Fruit fly (Drosophila melanogaster) whole organism, embryonic: ENCODE results near the gene CG8312.
A peak's percentile ranks its signal among the peaks of the same experiment; 100 is the strongest.

Experiments
- CG10462 ChIP-seq: fragments of 200-800 bp; sonication (Bioruptor generic); optimal IDR thresholded peaks from 2 replicates; lab custom pipeline; 2016; ENCODE audit warnings: missing biosample characterization, missing genetic modification characterization
- CG10565 ChIP-seq: fragments of 200-800 bp; sonication (Bioruptor generic); optimal IDR thresholded peaks from 3 replicates; lab custom pipeline; 2016; ENCODE audit warnings: missing biosample characterization, mild to moderate bottlenecking, missing genetic modification characterization
- CG10979 ChIP-seq: fragments of 200-800 bp; sonication (Bioruptor generic); optimal IDR thresholded peaks from 2 replicates; lab custom pipeline; 2018; ENCODE audit warnings: missing biosample characterization, mild to moderate bottlenecking, missing genetic modification characterization, moderate library complexity
- CG11093 ChIP-seq: fragments of 200-800 bp; sonication (Bioruptor generic); IDR thresholded peaks from 3 replicates; pipeline ENCODE4 v1.3.6; 2022; ENCODE audit warnings: missing biosample characterization, missing genetic modification characterization
- CG12104 ChIP-seq: fragments of 200-800 bp; sonication (Bioruptor generic); optimal IDR thresholded peaks from 3 replicates; lab custom pipeline; 2016; ENCODE audit warnings: missing biosample characterization, missing genetic modification characterization
- CG12744 ChIP-seq: fragments of 200-800 bp; sonication (Bioruptor generic); optimal IDR thresholded peaks from 2 replicates; lab custom pipeline; 2016; ENCODE audit warnings: missing biosample characterization, missing genetic modification characterization
- CG13296 ChIP-seq: fragments of 200-800 bp; sonication (Bioruptor generic); optimal IDR thresholded peaks from 3 replicates; lab custom pipeline; 2018; ENCODE audit warnings: missing biosample characterization, mild to moderate bottlenecking, missing genetic modification characterization
- CG16779 ChIP-seq: fragments of 200-800 bp; sonication (Bioruptor generic); IDR thresholded peaks from 2 replicates; pipeline ENCODE4 v1.3.6; 2022; ENCODE audit warnings: missing biosample characterization, missing genetic modification characterization
- CG17186 ChIP-seq: fragments of 200-800 bp; sonication (Bioruptor generic); optimal IDR thresholded peaks from 3 replicates; lab custom pipeline; 2017; ENCODE audit warnings: missing biosample characterization, missing genetic modification reagents, missing genetic modification characterization
- CG17912 ChIP-seq: fragments of 200-800 bp; sonication (Bioruptor generic); optimal IDR thresholded peaks from 2 replicates; lab custom pipeline; 2018; ENCODE audit warnings: missing biosample characterization, mild to moderate bottlenecking, missing genetic modification characterization
- CG18262 ChIP-seq: fragments of 200-800 bp; optimal IDR thresholded peaks from 3 replicates; lab custom pipeline; 2019; ENCODE audit warnings: missing biosample characterization, mild to moderate bottlenecking, missing genetic modification characterization, moderate library complexity
- CG1832 ChIP-seq: fragments of 200-800 bp; sonication (Bioruptor generic); optimal IDR thresholded peaks from 2 replicates; lab custom pipeline; 2017; ENCODE audit warnings: missing biosample characterization, mild to moderate bottlenecking, missing genetic modification characterization, inconsistent platforms
- CG18764 ChIP-seq: fragments of 200-800 bp; sonication (Bioruptor generic); optimal IDR thresholded peaks from 3 replicates; lab custom pipeline; 2016; ENCODE audit warnings: missing biosample characterization, missing genetic modification characterization
- CG2129 ChIP-seq: fragments of 200-800 bp; sonication (Bioruptor generic); IDR thresholded peaks from 2 replicates; pipeline ENCODE4 v1.3.6; 2022; ENCODE audit warnings: missing biosample characterization, missing genetic modification characterization; ENCODE audit not compliant: partially characterized antibody
- CG31365 ChIP-seq: fragments of 200-800 bp; sonication (Bioruptor generic); optimal IDR thresholded peaks from 2 replicates; lab custom pipeline; 2018; ENCODE audit warnings: missing biosample characterization, mild to moderate bottlenecking, missing genetic modification characterization
- CG31388 ChIP-seq: fragments of 200-800 bp; sonication (Bioruptor generic); optimal IDR thresholded peaks from 2 replicates; lab custom pipeline; 2016; ENCODE audit warnings: missing biosample characterization, missing genetic modification characterization
- CG32772 ChIP-seq: fragments of 200-800 bp; sonication (Bioruptor generic); IDR thresholded peaks from 2 replicates; pipeline ENCODE4 v1.3.6; 2022; ENCODE audit warnings: missing biosample characterization, missing genetic modification characterization
- CG3281 ChIP-seq: fragments of 200-800 bp; sonication (Bioruptor generic); optimal IDR thresholded peaks from 3 replicates; lab custom pipeline; 2017; ENCODE audit warnings: missing biosample characterization, mild to moderate bottlenecking, missing genetic modification characterization
- CG33557 ChIP-seq: fragments of 200-800 bp; sonication (Bioruptor generic); optimal IDR thresholded peaks from 2 replicates; lab custom pipeline; 2019; ENCODE audit warnings: missing biosample characterization, mild to moderate bottlenecking, missing genetic modification characterization, moderate library complexity
- CG6689 ChIP-seq: fragments of 200-800 bp; sonication (Bioruptor generic); IDR thresholded peaks from 2 replicates; pipeline ENCODE4 v1.3.6; 2022; ENCODE audit warnings: missing biosample characterization, missing genetic modification characterization
- CG7786 ChIP-seq: fragments of 200-800 bp; sonication (Bioruptor generic); optimal IDR thresholded peaks from 2 replicates; lab custom pipeline; 2016; ENCODE audit warnings: missing biosample characterization, missing genetic modification characterization
- Chrac-16 ChIP-seq: fragments of 200-800 bp; sonication (Bioruptor generic); optimal IDR thresholded peaks from 3 replicates; lab custom pipeline; 2016; ENCODE audit warnings: missing biosample characterization, missing genetic modification characterization
- Dip2 ChIP-seq: fragments of 200-800 bp; sonication (Bioruptor generic); IDR thresholded peaks from 2 replicates; pipeline ENCODE4 v1.3.6; 2022; ENCODE audit warnings: missing biosample characterization, missing genetic modification characterization
- Drgx ChIP-seq: fragments of 200-800 bp; sonication (Bioruptor generic); IDR thresholded peaks from 2 replicates; pipeline ENCODE4 v1.3.6; 2022; ENCODE audit warnings: missing biosample characterization, missing genetic modification characterization
- E2f1 ChIP-seq: fragments of 200-800 bp; sonication (Bioruptor generic); IDR thresholded peaks from 2 replicates; pipeline ENCODE4 v1.3.6; 2022; ENCODE audit warnings: missing biosample characterization, missing genetic modification characterization
- Ets65A ChIP-seq: fragments of 200-800 bp; sonication (Bioruptor generic); peaks from one replicate; lab custom pipeline; 2016; ENCODE audit warnings: missing biosample characterization, missing genetic modification characterization
- Hey ChIP-seq: fragments of 200-800 bp; sonication (Bioruptor generic); optimal IDR thresholded peaks from 3 replicates; lab custom pipeline; 2018; ENCODE audit warnings: missing biosample characterization, mild to moderate bottlenecking, missing genetic modification characterization
- Lim3 ChIP-seq: fragments of 200-800 bp; sonication (Bioruptor generic); IDR thresholded peaks from 2 replicates; pipeline ENCODE4 v1.3.6; 2022; ENCODE audit warnings: missing biosample characterization, missing genetic modification characterization
- Mrtf ChIP-seq: fragments of 200-800 bp; sonication (Bioruptor generic); IDR thresholded peaks from 3 replicates; pipeline ENCODE4 v1.3.6; 2022; ENCODE audit warnings: missing biosample characterization, missing genetic modification characterization
- Neu2 ChIP-seq: fragments of 200-800 bp; sonication (Bioruptor generic); optimal IDR thresholded peaks from 3 replicates; lab custom pipeline; 2016; ENCODE audit warnings: missing biosample characterization, missing genetic modification characterization, borderline replicate concordance
- NfI ChIP-seq: fragments of 200-800 bp; sonication (Bioruptor generic); optimal IDR thresholded peaks from 3 replicates; lab custom pipeline; 2018; ENCODE audit warnings: missing biosample characterization, mild to moderate bottlenecking, missing genetic modification characterization, moderate library complexity
- PHDP ChIP-seq: fragments of 200-800 bp; sonication (Bioruptor generic); optimal IDR thresholded peaks from 3 replicates; lab custom pipeline; 2018; ENCODE audit warnings: missing biosample characterization, mild to moderate bottlenecking, missing genetic modification characterization, moderate library complexity
- Ravus ChIP-seq: fragments of 200-800 bp; sonication (Bioruptor generic); IDR thresholded peaks from 2 replicates; pipeline ENCODE4 v1.3.6; 2022; ENCODE audit warnings: missing biosample characterization, missing genetic modification characterization
- al ChIP-seq: fragments of 200-800 bp; sonication (Bioruptor generic); IDR thresholded peaks from 2 replicates; pipeline ENCODE4 v1.3.6; 2022; ENCODE audit warnings: missing biosample characterization, missing genetic modification characterization
- ase ChIP-seq: fragments of 200-800 bp; sonication (Bioruptor generic); IDR thresholded peaks from 3 replicates; pipeline ENCODE4 v1.3.6; 2022; ENCODE audit warnings: missing biosample characterization, missing genetic modification characterization
- az2 ChIP-seq: fragments of 200-800 bp; sonication (Bioruptor generic); optimal IDR thresholded peaks from 3 replicates; lab custom pipeline; 2016; ENCODE audit warnings: missing biosample characterization, missing genetic modification characterization
- bigmax ChIP-seq: fragments of 200-800 bp; sonication (Bioruptor generic); optimal IDR thresholded peaks from 2 replicates; lab custom pipeline; 2018; ENCODE audit warnings: missing biosample characterization, mild to moderate bottlenecking, missing genetic modification characterization
- cato ChIP-seq: fragments of 200-800 bp; sonication (Bioruptor generic); optimal IDR thresholded peaks from 2 replicates; lab custom pipeline; 2016; ENCODE audit warnings: missing biosample characterization, missing genetic modification characterization, borderline replicate concordance
- gcm ChIP-seq: fragments of 200-800 bp; sonication (Bioruptor generic); optimal IDR thresholded peaks from 2 replicates; lab custom pipeline; 2019; ENCODE audit warnings: missing biosample characterization, mild to moderate bottlenecking, missing genetic modification characterization, moderate library complexity
- grn ChIP-seq: fragments of 200-800 bp; sonication (Bioruptor generic); optimal IDR thresholded peaks from 3 replicates; lab custom pipeline; 2017; ENCODE audit warnings: missing biosample characterization, missing genetic modification characterization
- lab ChIP-seq: fragments of 200-800 bp; sonication (Bioruptor generic); optimal IDR thresholded peaks from 3 replicates; lab custom pipeline; 2017; ENCODE audit warnings: missing biosample characterization, missing genetic modification characterization, mild to moderate bottlenecking, moderate library complexity, missing genetic modification reagents
- maf-S ChIP-seq: fragments of 200-800 bp; sonication (Bioruptor generic); optimal IDR thresholded peaks from 2 replicates; lab custom pipeline; 2016; ENCODE audit warnings: missing biosample characterization, missing genetic modification characterization
- mam ChIP-seq: fragments of 200-800 bp; sonication (Bioruptor generic); optimal IDR thresholded peaks from 3 replicates; lab custom pipeline; 2016; ENCODE audit warnings: missing biosample characterization, missing genetic modification characterization
- nom ChIP-seq: fragments of 200-800 bp; sonication (Bioruptor generic); optimal IDR thresholded peaks from 2 replicates; lab custom pipeline; 2017; ENCODE audit warnings: missing biosample characterization, missing genetic modification characterization, mild to moderate bottlenecking, moderate library complexity, missing genetic modification reagents
- odd ChIP-seq: fragments of 200-800 bp; sonication (Bioruptor generic); optimal IDR thresholded peaks from 2 replicates; lab custom pipeline; 2017; ENCODE audit warnings: missing biosample characterization, mild to moderate bottlenecking, missing genetic modification characterization
- onecut ChIP-seq: fragments of 200-800 bp; sonication (Bioruptor generic); IDR thresholded peaks from 2 replicates; pipeline ENCODE4 v1.3.6; 2022; ENCODE audit warnings: missing biosample characterization, missing genetic modification characterization
- ranshi ChIP-seq: fragments of 200-800 bp; sonication (Bioruptor generic); IDR thresholded peaks from 2 replicates; pipeline ENCODE4 v1.3.6; 2022; ENCODE audit warnings: missing biosample characterization, missing genetic modification characterization
- ro ChIP-seq: fragments of 200-800 bp; sonication (Bioruptor generic); IDR thresholded peaks from 2 replicates; pipeline ENCODE4 v1.3.6; 2022; ENCODE audit warnings: missing biosample characterization, missing genetic modification characterization
- slp2 ChIP-seq: fragments of 200-800 bp; sonication (Bioruptor generic); optimal IDR thresholded peaks from 2 replicates; lab custom pipeline; 2016; ENCODE audit warnings: missing biosample characterization, missing genetic modification characterization
- toy ChIP-seq: fragments of 200-800 bp; sonication (Bioruptor generic); IDR thresholded peaks from 2 replicates; pipeline ENCODE4 v1.3.6; 2022; ENCODE audit warnings: missing biosample characterization, missing genetic modification characterization
- vnd ChIP-seq: fragments of 200-800 bp; sonication (Bioruptor generic); IDR thresholded peaks from 3 replicates; pipeline ENCODE4 v1.3.6; 2022; ENCODE audit warnings: missing biosample characterization, missing genetic modification characterization; ENCODE audit not compliant: partially characterized antibody
- wor ChIP-seq: fragments of 200-800 bp; sonication (Bioruptor generic); IDR thresholded peaks from 2 replicates; pipeline ENCODE4 v1.3.6; 2022; ENCODE audit warnings: missing biosample characterization, missing genetic modification characterization

CG8312 gene

dm6 chr3R:9590952-9591532 is at the start of gene CG8312, which contains the start of gene bocks (continued):
- TF ChIP-seq lab (GFP tag; lab: Kevin White, UChicago) (peak; percentile 69), CG3281 (GFP tag; lab: Kevin White, UChicago) (peak; percentile 19), CG11093 (GFP tag; lab: Robert Waterston, UW) (no peak), CG33557 (no peak), CG31365 (tag; lab: Kevin White, UChicago) (no peak), CG2129 (GFP tag; lab: Robert Waterston, UW) (no peak), toy (GFP tag; lab: Robert Waterston, UW) (no peak), slp2 (no peak), CG6689 (GFP tag; lab: Robert Waterston, UW) (no peak), CG17912 (GFP tag; lab: Kevin White, UChicago) (peak; percentile 64), bigmax (GFP tag; lab: Kevin White, UChicago) (no peak), grn (peak; percentile 5), Drgx (no peak), NfI (peak; percentile 26), Dip2 (GFP tag; lab: Robert Waterston, UW) (no peak), CG32772 (GFP tag; lab: Robert Waterston, UW) (no peak), CG7786 (GFP tag; lab: Kevin White, UChicago) (peak; percentile 48), Mrtf (no peak), onecut (GFP tag; lab: Robert Waterston, UW) (peak; percentile 74), cato (GFP tag; lab: Kevin White, UChicago) (no peak), CG13296 (GFP tag; lab: Kevin White, UChicago) (peak; percentile 42), CG1832 (GFP tag; lab: Kevin White, UChicago) (no peak), E2f1 (GFP tag; lab: Robert Waterston, UW) (no peak), CG18262 (tag; lab: Kevin White, UChicago) (peak; percentile 19), odd (GFP tag; lab: Kevin White, UChicago) (peak; percentile 12), vnd (GFP tag; lab: Robert Waterston, UW) (no peak), CG17186 (peak; percentile 77), maf-S (GFP tag; lab: Kevin White, UChicago) (peak; percentile 26), PHDP (tag; lab: Kevin White, UChicago) (peak; percentile 14), ro (no peak), az2 (GFP tag; lab: Kevin White, UChicago) (no peak), CG31388 (GFP tag; lab: Kevin White, UChicago) (no peak), Hey (tag; lab: Kevin White, UChicago) (no peak), CG10462 (GFP tag; lab: Kevin White, UChicago) (no peak), gcm (GFP tag; lab: Kevin White, UChicago) (no peak), ase (GFP tag; lab: Robert Waterston, UW) (no peak), Neu2 (GFP tag; lab: Kevin White, UChicago) (no peak), Ravus (GFP tag; lab: Robert Waterston, UW) (no peak), Lim3 (GFP tag; lab: Robert Waterston, UW) (no peak), CG12104 (GFP tag; lab: Kevin White, UChicago) (no peak), CG10979 (tag; lab: Kevin White, UChicago) (peak; percentile 4), CG10565 (GFP tag; lab: Kevin White, UChicago) (no peak), CG16779 (GFP tag; lab: Robert Waterston, UW) (no peak), ranshi (GFP tag; lab: Robert Waterston, UW) (no peak), Chrac-16 (GFP tag; lab: Kevin White, UChicago) (peak; percentile 3), al (GFP tag; lab: Robert Waterston, UW) (no peak), CG18764 (GFP tag; lab: Kevin White, UChicago) (peak; percentile 42), mam (GFP tag; lab: Kevin White, UChicago) (peak; percentile 65), Ets65A (GFP tag; lab: Kevin White, UChicago) (peak; percentile 56), CG12744 (GFP tag; lab: Kevin White, UChicago) (no peak), nom (no peak), wor (GFP tag; lab: Robert Waterston, UW) (no peak)
